Fruit fly (Drosophila melanogaster) whole organism, embryonic: Measurements from ENCODE around the gene CG13949.

Source experiments
- B-H1 ChIP-seq: fragments of 200-800 bp; sonication (Bioruptor generic); IDR thresholded peaks from 3 replicates; pipeline ENCODE4 v1.3.6; 2022; ENCODE audit warnings: missing biosample characterization, missing genetic modification characterization
- CG11696 ChIP-seq: fragments of 200-800 bp; sonication (Bioruptor generic); IDR thresholded peaks from 2 replicates; pipeline ENCODE4 v1.3.6; 2022; ENCODE audit warnings: missing biosample characterization, missing genetic modification characterization
- CG1603 ChIP-seq: fragments of 200-800 bp; sonication (Bioruptor generic); optimal IDR thresholded peaks from 2 replicates; lab custom pipeline; 2019; ENCODE audit warnings: missing biosample characterization, mild to moderate bottlenecking, missing genetic modification characterization, moderate library complexity
- CG17802 ChIP-seq: fragments of 200-800 bp; sonication (Bioruptor generic); optimal IDR thresholded peaks from 2 replicates; lab custom pipeline; 2018; ENCODE audit warnings: missing biosample characterization, mild to moderate bottlenecking, missing genetic modification characterization, moderate library complexity
- CG9932 ChIP-seq: fragments of 200-800 bp; sonication (Bioruptor generic); IDR thresholded peaks from 2 replicates; pipeline ENCODE4 v1.3.6; 2022; ENCODE audit warnings: missing biosample characterization, missing genetic modification characterization
- Kr ChIP-seq: fragments of 200-800 bp; sonication (Bioruptor generic); optimal IDR thresholded peaks from 2 replicates; lab custom pipeline; 2017; ENCODE audit warnings: missing biosample characterization, mild to moderate bottlenecking, missing genetic modification characterization
- Sox102F ChIP-seq: fragments of 200-800 bp; sonication (Bioruptor generic); optimal IDR thresholded peaks from 2 replicates; lab custom pipeline; 2018; ENCODE audit warnings: missing biosample characterization, mild to moderate bottlenecking, missing genetic modification characterization, moderate library complexity
- Xrp1 ChIP-seq: fragments of 200-800 bp; sonication (Bioruptor generic); IDR thresholded peaks from 2 replicates; pipeline ENCODE4 v1.3.6; 2022; ENCODE audit warnings: missing biosample characterization, missing genetic modification characterization
- dmrt99B ChIP-seq: fragments of 200-800 bp; sonication (Bioruptor generic); optimal IDR thresholded peaks from 2 replicates; lab custom pipeline; 2018; ENCODE audit warnings: missing biosample characterization, mild to moderate bottlenecking, missing genetic modification characterization, moderate library complexity
- gro ChIP-seq: fragments of 200-800 bp; sonication (Bioruptor generic); optimal IDR thresholded peaks from 2 replicates; lab custom pipeline; 2016; ENCODE audit warnings: missing biosample characterization, missing genetic modification characterization
- nerfin-2 ChIP-seq: fragments of 200-800 bp; sonication (Bioruptor generic); IDR thresholded peaks from 2 replicates; pipeline ENCODE4 v1.3.6; 2022; ENCODE audit warnings: missing biosample characterization, missing genetic modification characterization; ENCODE audit not compliant: partially characterized antibody
- ranshi ChIP-seq: fragments of 200-800 bp; sonication (Bioruptor generic); IDR thresholded peaks from 2 replicates; pipeline ENCODE4 v1.3.6; 2022; ENCODE audit warnings: missing biosample characterization, missing genetic modification characterization

dm6 chr2L:838786-839185 is 16.4 kb upstream of the CG13949 start:
- no peak for TF ChIP-seq CG9932 (GFP tag; lab: Robert Waterston, UW)
- TF ChIP-seq B-H1 (GFP tag; lab: Robert Waterston, UW), result no peak
- no peak for TF ChIP-seq CG1603 (tag; lab: Kevin White, UChicago)
- TF ChIP-seq CG11696 (GFP tag; lab: Robert Waterston, UW), result no peak
- no peak for TF ChIP-seq CG17802 (tag; lab: Kevin White, UChicago)
- no peak for TF ChIP-seq Xrp1 (GFP tag; lab: Robert Waterston, UW)
- TF ChIP-seq ranshi, result no peak
- no peak for TF ChIP-seq nerfin-2 (GFP tag; lab: Robert Waterston, UW)
- TF ChIP-seq Sox102F (GFP tag; lab: Kevin White, UChicago), result no peak
- TF ChIP-seq dmrt99B (tag; lab: Kevin White, UChicago), result no peak
- no peak for TF ChIP-seq gro (GFP tag; lab: Kevin White, UChicago)
- TF ChIP-seq Kr (GFP tag; lab: Kevin White, UChicago), result no peak
